Worm (Caenorhabditis elegans): Measurements from ENCODE around the gene magi-1.

DNA sequence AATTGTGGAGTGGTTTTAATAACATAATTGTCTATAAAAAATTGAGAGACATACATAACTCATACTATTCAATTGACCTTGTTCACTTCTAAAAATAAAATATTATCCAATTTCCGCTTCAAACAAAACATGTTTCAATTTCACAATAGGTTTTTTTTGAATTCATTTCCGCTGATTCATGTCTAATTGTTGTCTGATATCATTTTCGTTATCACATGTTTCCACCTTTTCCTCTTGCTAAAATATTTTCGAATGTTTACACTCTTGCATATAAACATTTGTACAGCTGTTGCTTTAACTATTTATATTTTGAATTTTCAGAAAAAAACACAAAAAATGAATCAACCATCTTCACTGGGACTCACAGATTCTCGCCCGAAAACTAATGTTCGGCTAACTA, 30.5 kb downstream of the magi-1 start, which contains the start of gene gem-4:
- no peak for TF ChIP-seq lin-39 (tag; optimal IDR thresholded peaks at IDR 0.05)
- no peak for TF ChIP-seq tbx-2 (tag; optimal IDR thresholded peaks at IDR 0.05)
- no peak for TF ChIP-seq nhr-237 (tag; optimal IDR thresholded peaks at IDR 0.05)
- no peak for TF ChIP-seq nhr-11 (tag; optimal IDR thresholded peaks at IDR 0.05)
- TF ChIP-seq ceh-16 (tag; optimal IDR thresholded peaks at IDR 0.05): no peak
- TF ChIP-seq ama-1 (optimal IDR thresholded peaks at IDR 0.05): no peak
- no peak for TF ChIP-seq nhr-25 (tag; optimal IDR thresholded peaks at IDR 0.05)
- no peak for TF ChIP-seq ztf-4 (tag; optimal IDR thresholded peaks at IDR 0.05)
- TF ChIP-seq pha-4 (tag; optimal IDR thresholded peaks at IDR 0.05): peak; percentile 28
- no peak for TF ChIP-seq nhr-77 (tag; optimal IDR thresholded peaks at IDR 0.05)
- TF ChIP-seq aly-2 (tag; optimal IDR thresholded peaks at IDR 0.05): no peak
- no peak for TF ChIP-seq skn-1 (tag; optimal IDR thresholded peaks at IDR 0.05)

Measured in whole organism, L3 larva.